Fruit fly (Drosophila melanogaster) whole organism, embryonic: ENCODE results near the gene Antp.

Experiments
- Aef1 ChIP-seq: fragments of 200-800 bp; sonication (Bioruptor generic); IDR thresholded peaks from 3 replicates; pipeline ENCODE4 v1.3.6; 2022; ENCODE audit warnings: missing biosample characterization, missing genetic modification characterization
- Bdp1 ChIP-seq: fragments of 200-800 bp; sonication (Bioruptor generic); optimal IDR thresholded peaks from 3 replicates; lab custom pipeline; 2016; ENCODE audit warnings: missing biosample characterization, missing genetic modification characterization
- Blimp-1 ChIP-seq: fragments of 200-800 bp; sonication (Bioruptor generic); optimal IDR thresholded peaks from 3 replicates; lab custom pipeline; 2018; ENCODE audit warnings: missing biosample characterization, missing genetic modification characterization, mild to moderate bottlenecking, moderate library complexity, missing genetic modification reagents
- CG1024 ChIP-seq: fragments of 200-800 bp; sonication (Bioruptor generic); IDR thresholded peaks from 2 replicates; pipeline ENCODE4 v1.3.6; 2022; ENCODE audit warnings: missing biosample characterization, missing genetic modification characterization
- CG10321 ChIP-seq: fragments of 200-800 bp; sonication (Bioruptor generic); IDR thresholded peaks from 2 replicates; pipeline ENCODE4 v1.3.6; 2022; ENCODE audit warnings: missing biosample characterization, missing genetic modification characterization
- CG10959 ChIP-seq: fragments of 200-800 bp; sonication (Bioruptor generic); IDR thresholded peaks from 2 replicates; pipeline ENCODE4 v1.3.6; 2022; ENCODE audit warnings: missing biosample characterization, missing genetic modification characterization
- CG11723 ChIP-seq: fragments of 200-800 bp; sonication (Bioruptor generic); optimal IDR thresholded peaks from 2 replicates; lab custom pipeline; 2017; ENCODE audit warnings: missing biosample characterization, mild to moderate bottlenecking, missing genetic modification characterization
- CG12659 ChIP-seq: fragments of 200-800 bp; sonication (Bioruptor generic); optimal IDR thresholded peaks from 3 replicates; lab custom pipeline; 2017; ENCODE audit warnings: mild to moderate bottlenecking, missing biosample characterization, missing genetic modification reagents, missing genetic modification characterization
- CG12942 ChIP-seq: fragments of 200-800 bp; sonication (Bioruptor generic); optimal IDR thresholded peaks from 3 replicates; lab custom pipeline; 2016; ENCODE audit warnings: missing biosample characterization, missing genetic modification characterization
- CG13296 ChIP-seq: fragments of 200-800 bp; sonication (Bioruptor generic); optimal IDR thresholded peaks from 3 replicates; lab custom pipeline; 2018; ENCODE audit warnings: missing biosample characterization, mild to moderate bottlenecking, missing genetic modification characterization
- CG14014 ChIP-seq: fragments of 200-800 bp; sonication (Bioruptor generic); IDR thresholded peaks from 2 replicates; pipeline ENCODE4 v1.3.6; 2022; ENCODE audit warnings: missing biosample characterization, missing genetic modification characterization
- CG18011 ChIP-seq: fragments of 200-800 bp; sonication (Bioruptor generic); optimal IDR thresholded peaks from 2 replicates; lab custom pipeline; 2017; ENCODE audit warnings: missing biosample characterization, missing genetic modification characterization, mild to moderate bottlenecking, moderate library complexity, missing genotype
- CG2199 ChIP-seq: fragments of 200-800 bp; sonication (Bioruptor generic); IDR thresholded peaks from 3 replicates; pipeline ENCODE4 v1.3.6; 2022; ENCODE audit warnings: missing biosample characterization, missing genetic modification characterization
- CG2875 ChIP-seq: fragments of 200-800 bp; sonication (Bioruptor generic); optimal IDR thresholded peaks from 2 replicates; lab custom pipeline; 2017; ENCODE audit warnings: missing biosample characterization, mild to moderate bottlenecking, missing genetic modification characterization, missing genetic modification reagents
- CG30431 ChIP-seq: fragments of 200-800 bp; sonication (Bioruptor generic); optimal IDR thresholded peaks from 2 replicates; lab custom pipeline; 2017; ENCODE audit warnings: missing biosample characterization, missing genetic modification characterization
- CG34224 ChIP-seq: fragments of 200-800 bp; sonication (Bioruptor generic); IDR thresholded peaks from 3 replicates; pipeline ENCODE4 v1.3.6; 2022; ENCODE audit warnings: missing biosample characterization, missing genetic modification characterization; ENCODE audit not compliant: partially characterized antibody
- CG7928 ChIP-seq: fragments of 200-800 bp; sonication (Bioruptor generic); optimal IDR thresholded peaks from 2 replicates; lab custom pipeline; 2017; ENCODE audit warnings: missing biosample characterization, mild to moderate bottlenecking, missing genetic modification characterization
- CG9215 ChIP-seq: fragments of 200-800 bp; sonication (Bioruptor generic); IDR thresholded peaks from 2 replicates; pipeline ENCODE4 v1.3.6; 2022; ENCODE audit warnings: missing biosample characterization, missing genetic modification characterization
- CG9609 ChIP-seq: fragments of 200-800 bp; sonication (Bioruptor generic); optimal IDR thresholded peaks from 3 replicates; lab custom pipeline; 2016; ENCODE audit warnings: missing biosample characterization, missing genetic modification characterization
- CTCF ChIP-seq: fragments of 200-800 bp; sonication (Bioruptor generic); optimal IDR thresholded peaks from 2 replicates; lab custom pipeline; 2017; ENCODE audit warnings: missing biosample characterization, mild to moderate bottlenecking, missing genetic modification characterization, moderate library complexity
- Deaf1 ChIP-seq: fragments of 200-800 bp; optimal IDR thresholded peaks from 3 replicates; lab custom pipeline; 2019; ENCODE audit warnings: missing biosample characterization, mild to moderate bottlenecking, missing genetic modification characterization, moderate library complexity
- Doc2 ChIP-seq: fragments of 200-800 bp; sonication (Bioruptor generic); IDR thresholded peaks from 2 replicates; pipeline ENCODE4 v1.3.6; 2022; ENCODE audit warnings: missing biosample characterization, missing genetic modification characterization
- Doc3 ChIP-seq: fragments of 200-800 bp; sonication (Bioruptor generic); IDR thresholded peaks from 3 replicates; pipeline ENCODE4 v1.3.6; 2022; ENCODE audit warnings: missing biosample characterization, missing genetic modification characterization; ENCODE audit not compliant: partially characterized antibody
- ERR ChIP-seq: fragments of 200-800 bp; sonication (Bioruptor generic); optimal IDR thresholded peaks from 2 replicates; lab custom pipeline; 2016; ENCODE audit warnings: missing biosample characterization, missing genetic modification characterization
- Hr39 ChIP-seq: fragments of >200 bp; optimal IDR thresholded peaks from 2 replicates; lab custom pipeline; 2017
- Hr78 ChIP-seq, 2 experiments: fragments of 200-800 bp in 1 of 2; fragments of >200 bp in 1 of 2; sonication (Bioruptor generic) in 1 of 2; optimal IDR thresholded peaks; 2 replicates each; lab custom pipeline; 2017 to 2019; ENCODE audit warnings: missing biosample characterization in 2 of 2, missing genetic modification characterization in 2 of 2, mild to moderate bottlenecking in 1 of 2, moderate library complexity in 1 of 2
- Jarid2 ChIP-seq: fragments of 200-800 bp; sonication (Bioruptor generic); optimal IDR thresholded peaks from 3 replicates; lab custom pipeline; 2017; ENCODE audit warnings: mild to moderate bottlenecking, missing biosample characterization, missing genetic modification reagents, missing genetic modification characterization
- MESR4 ChIP-seq: fragments of 200-800 bp; sonication (Bioruptor generic); optimal IDR thresholded peaks from 2 replicates; lab custom pipeline; 2018; ENCODE audit warnings: missing biosample characterization, mild to moderate bottlenecking, missing genetic modification characterization, moderate library complexity
- Rfx ChIP-seq: fragments of 200-800 bp; sonication (Bioruptor generic); IDR thresholded peaks from 2 replicates; pipeline ENCODE4 v1.3.6; 2022; ENCODE audit warnings: missing biosample characterization, missing genetic modification characterization
- ase ChIP-seq: fragments of 200-800 bp; sonication (Bioruptor generic); IDR thresholded peaks from 3 replicates; pipeline ENCODE4 v1.3.6; 2022; ENCODE audit warnings: missing biosample characterization, missing genetic modification characterization
- ash1 ChIP-seq: fragments of 200-800 bp; sonication (Bioruptor generic); optimal IDR thresholded peaks from 2 replicates; lab custom pipeline; 2018; ENCODE audit warnings: missing biosample characterization, mild to moderate bottlenecking, missing genetic modification characterization
- bbx ChIP-seq: fragments of 200-800 bp; sonication (Bioruptor generic); IDR thresholded peaks from 2 replicates; pipeline ENCODE4 v1.3.6; 2022; ENCODE audit warnings: missing biosample characterization, missing genetic modification characterization; ENCODE audit not compliant: partially characterized antibody
- da ChIP-seq: fragments of 200-800 bp; sonication (Bioruptor generic); optimal IDR thresholded peaks from 2 replicates; lab custom pipeline; 2016; ENCODE audit warnings: missing biosample characterization, missing genetic modification characterization
- ems ChIP-seq: fragments of 200-800 bp; sonication (Bioruptor generic); optimal IDR thresholded peaks from 3 replicates; lab custom pipeline; 2016; ENCODE audit warnings: missing biosample characterization, missing genetic modification characterization
- fd102C ChIP-seq: fragments of 200-800 bp; sonication (Bioruptor generic); optimal IDR thresholded peaks from 2 replicates; lab custom pipeline; 2018; ENCODE audit warnings: missing biosample characterization, mild to moderate bottlenecking, missing genetic modification characterization, moderate library complexity
- fru ChIP-seq: fragments of >200 bp; optimal IDR thresholded peaks from 2 replicates; lab custom pipeline; 2017
- ftz-f1 ChIP-seq: fragments of 200-800 bp; sonication (Bioruptor generic); optimal IDR thresholded peaks from 2 replicates; lab custom pipeline; 2016; ENCODE audit warnings: missing biosample characterization, missing genetic modification characterization
- gcm ChIP-seq: fragments of 200-800 bp; sonication (Bioruptor generic); optimal IDR thresholded peaks from 2 replicates; lab custom pipeline; 2019; ENCODE audit warnings: missing biosample characterization, mild to moderate bottlenecking, missing genetic modification characterization, moderate library complexity
- gro ChIP-seq: fragments of 200-800 bp; sonication (Bioruptor generic); optimal IDR thresholded peaks from 2 replicates; lab custom pipeline; 2016; ENCODE audit warnings: missing biosample characterization, missing genetic modification characterization
- gsb-n ChIP-seq: fragments of 200-800 bp; sonication (Bioruptor generic); optimal IDR thresholded peaks from 3 replicates; lab custom pipeline; 2018; ENCODE audit warnings: missing biosample characterization, mild to moderate bottlenecking, missing genetic modification characterization
- ham ChIP-seq: fragments of 200-800 bp; sonication (Bioruptor generic); IDR thresholded peaks from 2 replicates; pipeline ENCODE4 v1.3.6; 2022; ENCODE audit warnings: missing biosample characterization, missing genetic modification characterization
- lab ChIP-seq: fragments of 200-800 bp; sonication (Bioruptor generic); optimal IDR thresholded peaks from 3 replicates; lab custom pipeline; 2017; ENCODE audit warnings: missing biosample characterization, missing genetic modification characterization, mild to moderate bottlenecking, moderate library complexity, missing genetic modification reagents
- lola ChIP-seq, 3 experiments: fragments of >200 bp in 2 of 3; fragments of 200-800 bp in 1 of 3; sonication (Bioruptor generic) in 1 of 3; optimal IDR thresholded peaks; 2 replicates each; lab custom pipeline; 2017 to 2019; ENCODE audit warnings: missing biosample characterization in 3 of 3, missing genetic modification characterization in 3 of 3, mild to moderate bottlenecking in 1 of 3, moderate library complexity in 1 of 3
- nau ChIP-seq: fragments of 200-800 bp; sonication (Bioruptor generic); optimal IDR thresholded peaks from 3 replicates; lab custom pipeline; 2017; ENCODE audit warnings: missing biosample characterization, mild to moderate bottlenecking, missing genetic modification characterization, missing genetic modification reagents
- nerfin-2 ChIP-seq: fragments of 200-800 bp; sonication (Bioruptor generic); IDR thresholded peaks from 2 replicates; pipeline ENCODE4 v1.3.6; 2022; ENCODE audit warnings: missing biosample characterization, missing genetic modification characterization; ENCODE audit not compliant: partially characterized antibody
- oc ChIP-seq: fragments of 200-800 bp; sonication (Bioruptor generic); optimal IDR thresholded peaks from 2 replicates; lab custom pipeline; 2018; ENCODE audit warnings: missing biosample characterization, mild to moderate bottlenecking, missing genetic modification characterization, moderate library complexity
- phol ChIP-seq: fragments of 200-800 bp; sonication (Bioruptor generic); optimal IDR thresholded peaks from 3 replicates; lab custom pipeline; 2018; ENCODE audit warnings: missing biosample characterization, mild to moderate bottlenecking, missing genetic modification characterization, moderate library complexity
- sisA ChIP-seq: fragments of 200-800 bp; sonication (Bioruptor generic); IDR thresholded peaks from 2 replicates; pipeline ENCODE4 v1.3.6; 2022; ENCODE audit warnings: missing biosample characterization, missing genetic modification characterization
- slou ChIP-seq: fragments of 200-800 bp; sonication (Bioruptor generic); optimal IDR thresholded peaks from 3 replicates; lab custom pipeline; 2016; ENCODE audit warnings: missing biosample characterization, missing genetic modification characterization
- unc-4 ChIP-seq: fragments of 200-800 bp; sonication (Bioruptor generic); IDR thresholded peaks from 2 replicates; pipeline ENCODE4 v1.3.6; 2022; ENCODE audit warnings: missing biosample characterization, missing genetic modification characterization; ENCODE audit not compliant: partially characterized antibody
- z ChIP-seq: fragments of 200-800 bp; sonication (Bioruptor generic); IDR thresholded peaks from 3 replicates; pipeline ENCODE4 v1.3.6; 2022; ENCODE audit warnings: missing biosample characterization, missing genetic modification characterization

The Antp gene

dm6 chr3R:7000693-7001187, 1.7 kb upstream of the Antp start (continued):
- TF ChIP-seq CG14014 = no peak
- no peak for TF ChIP-seq CG13296
- TF ChIP-seq Hr78 (GFP tag; optimal IDR thresholded peaks at IDR 0.05; lab: Kevin White, UChicago) = no peak
- TF ChIP-seq CG12659 = no peak
- peak; percentile 99 for TF ChIP-seq gsb-n (tag; lab: Kevin White, UChicago)
- TF ChIP-seq CG2875 (GFP tag; lab: Kevin White, UChicago) = no peak
- no peak for TF ChIP-seq CG12942
- TF ChIP-seq z (GFP tag; lab: Robert Waterston, UW) = peak; percentile 86
- no peak for TF ChIP-seq ems (GFP tag; lab: Kevin White, UChicago)
- no peak for TF ChIP-seq fru (lab: Kevin White, UChicago)
- TF ChIP-seq CG34224 (GFP tag; lab: Robert Waterston, UW) = 0 out of 3 replicates have a peak, but pooled peaks have one; percentile 57
- TF ChIP-seq fd102C (GFP tag; lab: Kevin White, UChicago) = no peak
- TF ChIP-seq Rfx (GFP tag; lab: Robert Waterston, UW) = no peak
- TF ChIP-seq CG9215 = no peak
- TF ChIP-seq nau = peak; percentile 44
- no peak for TF ChIP-seq Bdp1 (GFP tag; lab: Kevin White, UChicago)
- TF ChIP-seq CTCF (GFP tag; lab: Kevin White, UChicago) = no peak
- no peak for TF ChIP-seq nerfin-2 (GFP tag; lab: Robert Waterston, UW)
- peak; percentile 54 for TF ChIP-seq ftz-f1
- TF ChIP-seq oc = peak; percentile 69
- TF ChIP-seq MESR4 = no peak
- no peak for TF ChIP-seq CG30431 (GFP tag; lab: Kevin White, UChicago)
- no peak for TF ChIP-seq CG2199
- no peak for TF ChIP-seq CG10959 (GFP tag; lab: Robert Waterston, UW)
- TF ChIP-seq Doc2 (GFP tag; lab: Robert Waterston, UW) = no peak
- peak; percentile 20 for TF ChIP-seq gro (GFP tag; lab: Kevin White, UChicago)
- TF ChIP-seq Deaf1 (tag; lab: Kevin White, UChicago) = peak; percentile 46
- TF ChIP-seq Jarid2 (GFP tag; lab: Kevin White, UChicago) = no peak
- no peak for TF ChIP-seq lab
- TF ChIP-seq bbx = peak; percentile 50; the same call in 1 of the 2 replicates
- TF ChIP-seq phol = peak; percentile 83
- TF ChIP-seq lola (GFP tag; optimal IDR thresholded peaks at IDR 0.05; lab: Kevin White, UChicago) = no peak
- no peak for TF ChIP-seq slou (GFP tag; lab: Kevin White, UChicago)
- TF ChIP-seq Hr39 (lab: Kevin White, UChicago) = no peak
- no peak for TF ChIP-seq CG1024
- TF ChIP-seq ERR (GFP tag; lab: Kevin White, UChicago) = peak; percentile 9
- TF ChIP-seq ash1 (GFP tag; lab: Kevin White, UChicago) = peak; percentile 88
- no peak for TF ChIP-seq CG9609
- TF ChIP-seq ham (GFP tag; lab: Robert Waterston, UW) = no peak
- TF ChIP-seq CG18011 = no peak
- TF ChIP-seq gcm (GFP tag; lab: Kevin White, UChicago) = peak; percentile 48
- TF ChIP-seq CG10321 (GFP tag; lab: Robert Waterston, UW) = peak; percentile 95
- TF ChIP-seq sisA (GFP tag; lab: Robert Waterston, UW) = no peak
- peak; percentile 12; the same call in 1 of the 3 replicates for TF ChIP-seq Doc3 (GFP tag; lab: Robert Waterston, UW)
- no peak for TF ChIP-seq CG11723
- no peak for TF ChIP-seq ase
- TF ChIP-seq Aef1 (GFP tag; lab: Robert Waterston, UW) = peak; percentile 75
- peak; percentile 61 for TF ChIP-seq da (GFP tag; lab: Kevin White, UChicago)
- no peak for TF ChIP-seq CG7928
- no peak for TF ChIP-seq unc-4 (GFP tag; lab: Robert Waterston, UW)
- no peak for TF ChIP-seq Blimp-1 (GFP tag; lab: Kevin White, UChicago)
